Fruit fly (Drosophila melanogaster): Measurements from ENCODE around the gene Fbp1.

dm6 chr3L:14100058-14100457, 2.2 kb upstream of the Fbp1 start:
- no peak for TF ChIP-seq usp (GFP tag; optimal IDR thresholded peaks at IDR 0.05)
- no peak for TF ChIP-seq psq (optimal IDR thresholded peaks at IDR 0.05)
- TF ChIP-seq pan (optimal IDR thresholded peaks at IDR 0.05): no peak
- TF ChIP-seq Dll (optimal IDR thresholded peaks at IDR 0.05): no peak
- no peak for TF ChIP-seq CG8478 (optimal IDR thresholded peaks at IDR 0.05)
- no peak for TF ChIP-seq EcR (GFP tag; optimal IDR thresholded peaks at IDR 0.05)

All from whole organism.